Worm (Caenorhabditis elegans) whole organism, young adult: ENCODE data around the gene E02C12.6.

Experiments
- B0019.2 ChIP-seq: fragments of 200-800 bp; sonication (Bioruptor generic); conservative IDR thresholded peaks from 2 replicates; pipeline ENCODE4 v1.3.6; 2022; ENCODE audit warnings: missing genetic modification reagents, missing genetic modification characterization, missing compliant biosample characterization
- B0035.1 ChIP-seq: sonication (generic microtip); optimal IDR thresholded peaks from 2 replicates; lab custom pipeline; 2016; ENCODE audit warnings: missing genetic modification characterization, mild to moderate bottlenecking, missing compliant biosample characterization, missing genotype, missing genetic modification reagents
- B0261.1 ChIP-seq: sonication (generic microtip); optimal IDR thresholded peaks from 2 replicates; lab custom pipeline; 2016; ENCODE audit warnings: mild to moderate bottlenecking, missing genetic modification characterization, moderate library complexity, missing compliant biosample characterization
- C06A6.2 ChIP-seq: fragments of 200-800 bp; sonication (Bioruptor generic); conservative IDR thresholded peaks from 2 replicates; pipeline ENCODE4 v1.3.6; 2022; ENCODE audit warnings: missing genetic modification characterization, missing compliant biosample characterization
- F33H1.4 ChIP-seq: fragments of 200-800 bp; sonication (Bioruptor generic); IDR thresholded peaks from 2 replicates; pipeline ENCODE4 v1.3.6; 2022; ENCODE audit warnings: missing genetic modification reagents, missing genetic modification characterization, missing compliant biosample characterization
- F39B2.1 ChIP-seq: fragments of 200-800 bp; sonication (Bioruptor generic); IDR thresholded peaks from 2 replicates; pipeline ENCODE4 v1.3.6; 2022; ENCODE audit warnings: missing genetic modification reagents, missing genetic modification characterization, missing compliant biosample characterization
- K12H6.12 ChIP-seq: fragments of 200-800 bp; sonication (Bioruptor generic); optimal IDR thresholded peaks from 2 replicates; lab custom pipeline; 2018; ENCODE audit warnings: mild to moderate bottlenecking, missing genetic modification characterization, missing compliant biosample characterization
- T07F8.4 ChIP-seq: sonication (generic microtip); optimal IDR thresholded peaks from 2 replicates; lab custom pipeline; 2016; ENCODE audit warnings: mild to moderate bottlenecking, missing genetic modification characterization, moderate library complexity, missing compliant biosample characterization
- Y53F4B.3 ChIP-seq: fragments of 200-800 bp; sonication (Bioruptor generic); IDR thresholded peaks from 2 replicates; pipeline ENCODE4 v1.3.6; 2022; ENCODE audit warnings: missing genetic modification reagents, missing genetic modification characterization, missing compliant biosample characterization
- Y56A3A.18 ChIP-seq: fragments of 200-800 bp; sonication (Bioruptor generic); IDR thresholded peaks from 2 replicates; pipeline ENCODE4 v1.3.6; 2022; ENCODE audit warnings: missing genetic modification reagents, missing genetic modification characterization, missing compliant biosample characterization
- Y79H2A.3 ChIP-seq: fragments of 200-800 bp; sonication (Bioruptor generic); conservative IDR thresholded peaks from 2 replicates; pipeline ENCODE4 v1.3.6; 2022; ENCODE audit warnings: missing genetic modification reagents, missing genetic modification characterization, missing compliant biosample characterization
- atf-7 ChIP-seq: sonication (generic microtip); optimal IDR thresholded peaks from 2 replicates; lab custom pipeline; 2017; ENCODE audit warnings: mild to moderate bottlenecking, missing genetic modification characterization, missing compliant biosample characterization
- attf-3 ChIP-seq: fragments of 200-800 bp; sonication (Bioruptor generic); conservative IDR thresholded peaks from 2 replicates; pipeline ENCODE4 v1.3.6; 2022; ENCODE audit warnings: missing genetic modification reagents, missing genetic modification characterization, missing compliant biosample characterization
- bed-2 ChIP-seq: fragments of 200-800 bp; sonication (Bioruptor generic); IDR thresholded peaks from 2 replicates; pipeline ENCODE4 v1.3.6; 2022; ENCODE audit warnings: missing genetic modification reagents, missing genetic modification characterization, missing compliant biosample characterization
- ceh-58 ChIP-seq: fragments of 200-800 bp; sonication (Bioruptor generic); IDR thresholded peaks from 2 replicates; pipeline ENCODE4 v1.3.6; 2022; ENCODE audit warnings: missing genetic modification characterization, missing compliant biosample characterization
- ceh-91 ChIP-seq: fragments of 200-800 bp; sonication (Bioruptor generic); IDR thresholded peaks from 2 replicates; pipeline ENCODE4 v1.3.6; 2022; ENCODE audit warnings: missing genetic modification reagents, missing genetic modification characterization, missing compliant biosample characterization
- die-1 ChIP-seq: sonication (generic microtip); optimal IDR thresholded peaks from 2 replicates; lab custom pipeline; 2016; ENCODE audit warnings: missing genotype, mild to moderate bottlenecking, missing genetic modification characterization, missing compliant biosample characterization
- dpl-1 ChIP-seq: fragments of 150-350 bp; optimal IDR thresholded peaks from 2 replicates; lab custom pipeline; 2014; ENCODE audit warnings: missing biosample characterization, missing genetic modification reagents, missing genetic modification characterization
- efl-1 ChIP-seq: fragments of 150-350 bp; optimal IDR thresholded peaks from 2 replicates; lab custom pipeline; 2014; ENCODE audit warnings: missing biosample characterization, missing genetic modification reagents, missing genetic modification characterization
- fkh-3 ChIP-seq: sonication (generic microtip); optimal IDR thresholded peaks from 2 replicates; lab custom pipeline; 2016; ENCODE audit warnings: mild to moderate bottlenecking, missing genetic modification characterization, missing compliant biosample characterization
- gei-17 ChIP-seq: fragments of 200-800 bp; sonication (Bioruptor generic); optimal IDR thresholded peaks from 2 replicates; lab custom pipeline; 2018; ENCODE audit warnings: mild to moderate bottlenecking, missing genetic modification characterization, missing compliant biosample characterization
- hlh-12 ChIP-seq: sonication (generic microtip); optimal IDR thresholded peaks from 2 replicates; lab custom pipeline; 2016; ENCODE audit warnings: missing genetic modification characterization, missing compliant biosample characterization
- hmg-1.2 ChIP-seq: fragments of 200-800 bp; sonication (Bioruptor generic); IDR thresholded peaks from 2 replicates; pipeline ENCODE4 v1.3.6; 2022; ENCODE audit warnings: missing genetic modification reagents, missing genetic modification characterization, missing compliant biosample characterization
- hrde-1 ChIP-seq: sonication (generic microtip); optimal IDR thresholded peaks from 2 replicates; lab custom pipeline; 2016; ENCODE audit warnings: missing genetic modification characterization, mild to moderate bottlenecking, missing compliant biosample characterization, moderate library complexity, missing genotype, missing genetic modification reagents, borderline replicate concordance
- lag-1 ChIP-seq: fragments of 200-800 bp; sonication (Bioruptor generic); IDR thresholded peaks from 2 replicates; pipeline ENCODE4 v1.3.6; 2022; ENCODE audit warnings: missing genetic modification reagents, missing genetic modification characterization, missing compliant biosample characterization
- lin-54 ChIP-seq: fragments of 200-800 bp; sonication (Bioruptor generic); optimal IDR thresholded peaks from 2 replicates; lab custom pipeline; 2018; ENCODE audit warnings: mild to moderate bottlenecking, missing genetic modification characterization, missing compliant biosample characterization
- lsl-1 ChIP-seq: fragments of 200-800 bp; sonication (Bioruptor generic); optimal IDR thresholded peaks from 2 replicates; lab custom pipeline; 2018; ENCODE audit warnings: mild to moderate bottlenecking, missing genetic modification characterization, moderate library complexity, missing compliant biosample characterization
- madf-6 ChIP-seq: fragments of 200-800 bp; sonication (Bioruptor generic); IDR thresholded peaks from 2 replicates; pipeline ENCODE4 v1.3.6; 2022; ENCODE audit warnings: missing genetic modification reagents, missing genetic modification characterization, missing compliant biosample characterization
- mes-4 ChIP-seq: sonication (generic microtip); optimal IDR thresholded peaks from 2 replicates; lab custom pipeline; 2016; ENCODE audit warnings: missing genotype, missing genetic modification characterization, missing compliant biosample characterization
- snpc-4 ChIP-seq, 5 experiments: fragments of 150-350 bp in 1 of 5; sonication (generic microtip) in 4 of 5; optimal IDR thresholded peaks; 2 replicates each; lab custom pipeline; 2014 to 2018; ENCODE audit warnings: missing genetic modification characterization in 5 of 5, missing biosample characterization in 3 of 5, antibody characterized with exemption in 2 of 5, mild to moderate bottlenecking in 2 of 5, missing compliant biosample characterization in 2 of 5, missing genotype in 2 of 5, moderate library complexity in 2 of 5, missing genetic modification reagents in 1 of 5
- sptf-2 ChIP-seq: fragments of 200-800 bp; sonication (Bioruptor generic); optimal IDR thresholded peaks from 2 replicates; lab custom pipeline; 2018; ENCODE audit warnings: mild to moderate bottlenecking, missing genetic modification characterization, missing compliant biosample characterization
- tlf-1 ChIP-seq: fragments of 200-800 bp; sonication (Bioruptor generic); optimal IDR thresholded peaks from 2 replicates; lab custom pipeline; 2018; ENCODE audit warnings: mild to moderate bottlenecking, missing genetic modification characterization, missing compliant biosample characterization
- ztf-26 ChIP-seq: sonication (generic microtip); optimal IDR thresholded peaks from 2 replicates; lab custom pipeline; 2017; ENCODE audit warnings: missing genetic modification characterization, missing compliant biosample characterization
- ztf-28 ChIP-seq: fragments of 200-800 bp; sonication (Bioruptor generic); IDR thresholded peaks from 2 replicates; pipeline ENCODE4 v1.3.6; 2022; ENCODE audit warnings: missing genetic modification reagents, missing genetic modification characterization, missing compliant biosample characterization
- ztf-3 ChIP-seq: fragments of 200-800 bp; sonication (Bioruptor generic); optimal IDR thresholded peaks from 2 replicates; lab custom pipeline; 2018; ENCODE audit warnings: mild to moderate bottlenecking, missing genetic modification characterization, missing compliant biosample characterization
- ztf-6 ChIP-seq: fragments of 200-800 bp; sonication (Bioruptor generic); IDR thresholded peaks from 2 replicates; pipeline ENCODE4 v1.3.6; 2022; ENCODE audit warnings: missing genetic modification reagents, missing genetic modification characterization, missing compliant biosample characterization

E02C12.6 gene

ce11 chrV:9343629-9344624 lies 27.0 kb downstream of the E02C12.6 start, which contains the start of gene tos-1 (continued):
- peak; percentile 99 for TF ChIP-seq K12H6.12 (tag; lab: Kevin White, UChicago)
- TF ChIP-seq atf-7 (tag; lab: Kevin White, UChicago) = peak; percentile 99
- TF ChIP-seq lag-1 = no peak
- TF ChIP-seq attf-3 (GFP tag; lab: Robert Waterston, UW) = peak; percentile 87
- peak; percentile 71 for TF ChIP-seq ceh-91 (GFP tag; lab: Robert Waterston, UW)
- 0 out of 2 replicates have a peak, but pooled peaks have one; percentile 45 for TF ChIP-seq ceh-58 (GFP tag; lab: Robert Waterston, UW)
- peak; percentile 99 for TF ChIP-seq ztf-26 (tag; lab: Kevin White, UChicago)
- TF ChIP-seq lsl-1 (GFP tag; lab: Kevin White, UChicago) = peak; percentile 52
- peak; percentile 60; the same call in 1 of the 2 replicates for TF ChIP-seq B0019.2 (GFP tag; lab: Robert Waterston, UW)
- no peak for TF ChIP-seq mes-4 (tag; lab: Kevin White, UChicago)
- peak; percentile 91 for TF ChIP-seq B0035.1 (tag; lab: Kevin White, UChicago)
- no peak for TF ChIP-seq hlh-12 (tag; lab: Kevin White, UChicago)
- TF ChIP-seq lin-54 (GFP tag; lab: Kevin White, UChicago) = peak; percentile 92
- TF ChIP-seq Y53F4B.3 (GFP tag; lab: Robert Waterston, UW) = peak; percentile 7; the same call in 1 of the 2 replicates
- no peak for TF ChIP-seq sptf-2 (GFP tag; lab: Kevin White, UChicago)
- no peak for TF ChIP-seq fkh-3 (tag; lab: Kevin White, UChicago)
- peak; percentile 27 for TF ChIP-seq snpc-4 (GFP tag; optimal IDR thresholded peaks at IDR 0.05; lab: Kevin White, UChicago)
- TF ChIP-seq snpc-4 (tag; optimal IDR thresholded peaks at IDR 0.05; lab: Kevin White, UChicago) = peak; percentile 70 to 87 (median 80)
- TF ChIP-seq hrde-1 (tag; lab: Kevin White, UChicago) = no peak
- peak; percentile 82 for TF ChIP-seq hmg-1.2 (GFP tag; lab: Robert Waterston, UW)
- TF ChIP-seq ztf-3 (GFP tag; lab: Kevin White, UChicago) = peak; percentile 86
- peak; percentile 46; the same call in 1 of the 2 replicates for TF ChIP-seq madf-6 (GFP tag; lab: Robert Waterston, UW)
- TF ChIP-seq gei-17 (GFP tag; lab: Kevin White, UChicago) = peak; percentile 89
- TF ChIP-seq ztf-28 (GFP tag; lab: Robert Waterston, UW) = 0 out of 2 replicates have a peak, but pooled peaks have one; percentile 60
- TF ChIP-seq B0261.1 (tag; lab: Kevin White, UChicago) = peak; percentile 43
- peak; percentile 95 for TF ChIP-seq C06A6.2 (GFP tag; lab: Robert Waterston, UW)
- peak; percentile 96 for TF ChIP-seq tlf-1 (GFP tag; lab: Kevin White, UChicago)
- peak; percentile 88 for TF ChIP-seq die-1 (tag; lab: Kevin White, UChicago)
- peak; percentile 21 for TF ChIP-seq T07F8.4 (tag; lab: Kevin White, UChicago)
- peak; percentile 62 for TF ChIP-seq F33H1.4 (GFP tag; lab: Robert Waterston, UW)
- peak; percentile 91 for TF ChIP-seq ztf-6 (GFP tag; lab: Robert Waterston, UW)
- TF ChIP-seq bed-2 (GFP tag; lab: Robert Waterston, UW) = no peak
- peak; percentile 36 for TF ChIP-seq efl-1 (GFP tag; lab: Kevin White, UChicago)
- peak; percentile 74; the same call in 1 of the 2 replicates for TF ChIP-seq Y79H2A.3 (GFP tag; lab: Robert Waterston, UW)
- peak; percentile 16; the same call in 1 of the 2 replicates for TF ChIP-seq Y56A3A.18
- peak; percentile 44 for TF ChIP-seq dpl-1 (GFP tag; lab: Kevin White, UChicago)
- TF ChIP-seq F39B2.1 = no peak
